Worm (Caenorhabditis elegans) whole organism, L1 larva: ENCODE results near the gene taf-6.1.

ENCODE experiments used
- aha-1 ChIP-seq: fragments of 150-350 bp; optimal IDR thresholded peaks from 2 replicates; lab custom pipeline; 2014; ENCODE audit warnings: missing biosample characterization, missing genetic modification characterization
- alr-1 ChIP-seq: fragments of 200-800 bp; sonication (Bioruptor generic); optimal IDR thresholded peaks from 2 replicates; lab custom pipeline; 2018; ENCODE audit warnings: borderline replicate concordance, mild to moderate bottlenecking, missing genetic modification characterization, missing compliant biosample characterization
- ama-1 ChIP-seq: fragments of 150-350 bp; optimal IDR thresholded peaks from 2 replicates; lab custom pipeline; 2014
- blmp-1 ChIP-seq: fragments of 150-350 bp; optimal IDR thresholded peaks from 2 replicates; lab custom pipeline; 2014; ENCODE audit warnings: missing biosample characterization, missing genetic modification characterization
- elt-2 ChIP-seq: sonication (generic microtip); optimal IDR thresholded peaks from 2 replicates; lab custom pipeline; 2016; ENCODE audit warnings: missing genetic modification characterization, mild to moderate bottlenecking, inconsistent platforms, missing compliant biosample characterization, missing genetic modification reagents
- fkh-4 ChIP-seq: sonication (generic microtip); optimal IDR thresholded peaks from 2 replicates; lab custom pipeline; 2016; ENCODE audit warnings: missing compliant biosample characterization, missing genetic modification characterization, borderline replicate concordance
- snpc-4 ChIP-seq: fragments of 150-350 bp; optimal IDR thresholded peaks from 2 replicates; lab custom pipeline; 2014; ENCODE audit warnings: missing biosample characterization, missing genetic modification characterization
- unc-62 ChIP-seq: fragments of 150-350 bp; optimal IDR thresholded peaks from 2 replicates; lab custom pipeline; 2014; ENCODE audit warnings: missing biosample characterization, missing genetic modification reagents, missing genetic modification characterization

DNA sequence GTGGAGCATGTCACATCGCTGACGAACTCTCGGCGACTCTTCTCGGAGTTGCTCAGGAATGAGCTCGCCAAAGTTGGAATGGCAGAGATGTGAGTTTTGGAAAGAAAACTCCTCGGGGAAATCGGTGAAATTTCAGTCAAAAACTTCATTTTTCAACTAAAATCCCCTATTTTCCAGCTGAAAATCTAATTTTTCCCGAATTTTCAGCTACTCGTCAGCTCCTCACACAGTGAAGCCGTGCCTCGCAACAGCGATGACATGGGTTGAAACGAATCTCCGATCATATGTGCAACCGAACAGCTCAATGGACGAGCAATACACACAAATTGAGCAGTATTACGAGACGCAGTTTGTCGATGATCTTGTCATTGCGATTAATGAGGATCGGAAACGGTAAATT, 24.0 kb downstream of the taf-6.1 start:
- TF ChIP-seq aha-1 (tag; lab: Kevin White, UChicago) (no peak), unc-62 (no peak), snpc-4 (tag; lab: Kevin White, UChicago) (no peak), ama-1 (lab: Kevin White, UChicago) (no peak), blmp-1 (no peak), alr-1 (no peak), fkh-4 (no peak), elt-2 (tag; lab: Kevin White, UChicago) (no peak)
